Fruit fly (Drosophila melanogaster) whole organism, embryonic: ENCODE measurements around the gene SKIP.

Source experiments
- ATbp ChIP-seq: fragments of 200-800 bp; sonication (Bioruptor generic); optimal IDR thresholded peaks from 2 replicates; lab custom pipeline; 2017; ENCODE audit warnings: missing biosample characterization, mild to moderate bottlenecking, missing genetic modification characterization, missing genetic modification reagents
- Ada2b ChIP-seq: fragments of 200-800 bp; sonication (Bioruptor generic); IDR thresholded peaks from 2 replicates; pipeline ENCODE4 v1.3.6; 2022; ENCODE audit warnings: missing biosample characterization, missing genetic modification characterization
- Bgb ChIP-seq: fragments of 200-800 bp; sonication (Bioruptor generic); IDR thresholded peaks from 2 replicates; pipeline ENCODE4 v1.3.6; 2022; ENCODE audit warnings: missing biosample characterization, missing genetic modification characterization; ENCODE audit not compliant: partially characterized antibody
- CG10959 ChIP-seq: fragments of 200-800 bp; sonication (Bioruptor generic); IDR thresholded peaks from 2 replicates; pipeline ENCODE4 v1.3.6; 2022; ENCODE audit warnings: missing biosample characterization, missing genetic modification characterization
- CG12071 ChIP-seq: fragments of 200-800 bp; sonication (Bioruptor generic); optimal IDR thresholded peaks from 3 replicates; lab custom pipeline; 2018; ENCODE audit warnings: missing biosample characterization, mild to moderate bottlenecking, missing genetic modification characterization
- CG1233 ChIP-seq: fragments of 200-800 bp; sonication (Bioruptor generic); optimal IDR thresholded peaks from 4 replicates; lab custom pipeline; 2018; ENCODE audit warnings: missing biosample characterization, mild to moderate bottlenecking, missing genetic modification characterization
- CG13296 ChIP-seq: fragments of 200-800 bp; sonication (Bioruptor generic); optimal IDR thresholded peaks from 3 replicates; lab custom pipeline; 2018; ENCODE audit warnings: missing biosample characterization, mild to moderate bottlenecking, missing genetic modification characterization
- CG15269 ChIP-seq: fragments of 200-800 bp; sonication (Bioruptor generic); optimal IDR thresholded peaks from 2 replicates; lab custom pipeline; 2018; ENCODE audit warnings: missing biosample characterization, mild to moderate bottlenecking, missing genetic modification characterization, moderate library complexity
- CG16813 ChIP-seq: fragments of 200-800 bp; sonication (Bioruptor generic); IDR thresholded peaks from 3 replicates; pipeline ENCODE4 v1.3.6; 2022; ENCODE audit warnings: missing biosample characterization, missing genetic modification characterization; ENCODE audit not compliant: partially characterized antibody
- CG17802 ChIP-seq: fragments of 200-800 bp; sonication (Bioruptor generic); optimal IDR thresholded peaks from 2 replicates; lab custom pipeline; 2018; ENCODE audit warnings: missing biosample characterization, mild to moderate bottlenecking, missing genetic modification characterization, moderate library complexity
- CG18262 ChIP-seq: fragments of 200-800 bp; optimal IDR thresholded peaks from 3 replicates; lab custom pipeline; 2019; ENCODE audit warnings: missing biosample characterization, mild to moderate bottlenecking, missing genetic modification characterization, moderate library complexity
- CG1832 ChIP-seq: fragments of 200-800 bp; sonication (Bioruptor generic); optimal IDR thresholded peaks from 2 replicates; lab custom pipeline; 2017; ENCODE audit warnings: missing biosample characterization, mild to moderate bottlenecking, missing genetic modification characterization, inconsistent platforms
- CG2116 ChIP-seq: fragments of 200-800 bp; sonication (Bioruptor generic); optimal IDR thresholded peaks from 3 replicates; lab custom pipeline; 2018; ENCODE audit warnings: missing biosample characterization, mild to moderate bottlenecking, missing genetic modification characterization
- CG32767 ChIP-seq: fragments of 200-800 bp; sonication (Bioruptor generic); IDR thresholded peaks from 2 replicates; pipeline ENCODE4 v1.3.6; 2022; ENCODE audit warnings: missing biosample characterization, missing genetic modification characterization
- CG32772 ChIP-seq: fragments of 200-800 bp; sonication (Bioruptor generic); IDR thresholded peaks from 2 replicates; pipeline ENCODE4 v1.3.6; 2022; ENCODE audit warnings: missing biosample characterization, missing genetic modification characterization
- CG3838 ChIP-seq: fragments of 200-800 bp; sonication (Bioruptor generic); optimal IDR thresholded peaks from 3 replicates; lab custom pipeline; 2016; ENCODE audit warnings: missing biosample characterization, missing genetic modification characterization
- CG4820 ChIP-seq: fragments of 200-800 bp; sonication (Bioruptor generic); optimal IDR thresholded peaks from 3 replicates; lab custom pipeline; 2016; ENCODE audit warnings: missing biosample characterization, missing genetic modification characterization
- CG7271 ChIP-seq: fragments of 200-800 bp; sonication (Bioruptor generic); optimal IDR thresholded peaks from 2 replicates; lab custom pipeline; 2018; ENCODE audit warnings: missing biosample characterization, mild to moderate bottlenecking, missing genetic modification characterization, moderate library complexity
- CG8388 ChIP-seq: fragments of 200-800 bp; sonication (Bioruptor generic); optimal IDR thresholded peaks from 2 replicates; lab custom pipeline; 2019; ENCODE audit warnings: missing biosample characterization, mild to moderate bottlenecking, missing genetic modification characterization, moderate library complexity
- Dll ChIP-seq: fragments of 200-800 bp; sonication (Bioruptor generic); IDR thresholded peaks from 4 replicates; pipeline ENCODE4 v1.3.6; 2022; ENCODE audit warnings: missing biosample characterization, missing genetic modification characterization; ENCODE audit not compliant: partially characterized antibody
- Doc2 ChIP-seq: fragments of 200-800 bp; sonication (Bioruptor generic); IDR thresholded peaks from 2 replicates; pipeline ENCODE4 v1.3.6; 2022; ENCODE audit warnings: missing biosample characterization, missing genetic modification characterization
- Doc3 ChIP-seq: fragments of 200-800 bp; sonication (Bioruptor generic); IDR thresholded peaks from 3 replicates; pipeline ENCODE4 v1.3.6; 2022; ENCODE audit warnings: missing biosample characterization, missing genetic modification characterization; ENCODE audit not compliant: partially characterized antibody
- Dp ChIP-seq: fragments of 200-800 bp; sonication (Bioruptor generic); optimal IDR thresholded peaks from 2 replicates; lab custom pipeline; 2018; ENCODE audit warnings: missing biosample characterization, mild to moderate bottlenecking, missing genetic modification characterization, moderate library complexity
- H2.0 ChIP-seq: fragments of 200-800 bp; sonication (Bioruptor generic); IDR thresholded peaks from 2 replicates; pipeline ENCODE4 v1.3.6; 2022; ENCODE audit warnings: missing biosample characterization, missing genetic modification characterization
- Lhr ChIP-seq: fragments of 200-800 bp; sonication (Bioruptor generic); optimal IDR thresholded peaks from 3 replicates; lab custom pipeline; 2017; ENCODE audit warnings: mild to moderate bottlenecking, missing biosample characterization, missing genetic modification reagents, missing genetic modification characterization
- MESR4 ChIP-seq: fragments of 200-800 bp; sonication (Bioruptor generic); optimal IDR thresholded peaks from 2 replicates; lab custom pipeline; 2018; ENCODE audit warnings: missing biosample characterization, mild to moderate bottlenecking, missing genetic modification characterization, moderate library complexity
- Mad ChIP-seq: fragments of 200-800 bp; sonication (Bioruptor generic); optimal IDR thresholded peaks from 2 replicates; lab custom pipeline; 2016; ENCODE audit warnings: missing biosample characterization, missing genetic modification characterization
- NK7.1 ChIP-seq: fragments of 200-800 bp; sonication (Bioruptor generic); optimal IDR thresholded peaks from 3 replicates; lab custom pipeline; 2016; ENCODE audit warnings: missing biosample characterization, missing genetic modification characterization
- Side ChIP-seq: fragments of 200-800 bp; sonication (Bioruptor generic); optimal IDR thresholded peaks from 2 replicates; lab custom pipeline; 2016; ENCODE audit warnings: missing biosample characterization, missing genetic modification characterization
- amos ChIP-seq: fragments of 200-800 bp; sonication (Bioruptor generic); IDR thresholded peaks from 2 replicates; pipeline ENCODE4 v1.3.6; 2022; ENCODE audit warnings: missing biosample characterization, missing genetic modification characterization; ENCODE audit not compliant: partially characterized antibody
- cad ChIP-seq: fragments of >200 bp; optimal IDR thresholded peaks from 2 replicates; lab custom pipeline; 2017; ENCODE audit warnings: missing biosample characterization, missing genetic modification characterization
- ci ChIP-seq: fragments of 200-800 bp; sonication (Bioruptor generic); IDR thresholded peaks from 3 replicates; pipeline ENCODE4 v1.3.6; 2022; ENCODE audit warnings: missing biosample characterization, missing genetic modification characterization
- dimm ChIP-seq: fragments of 200-800 bp; sonication (Bioruptor generic); IDR thresholded peaks from 2 replicates; pipeline ENCODE4 v1.3.6; 2022; ENCODE audit warnings: missing biosample characterization, missing genetic modification characterization
- disco-r ChIP-seq: fragments of 200-800 bp; sonication (Bioruptor generic); optimal IDR thresholded peaks from 2 replicates; lab custom pipeline; 2016; ENCODE audit warnings: missing biosample characterization, missing genetic modification characterization
- dmrt11E ChIP-seq: fragments of 200-800 bp; sonication (Bioruptor generic); optimal IDR thresholded peaks from 3 replicates; lab custom pipeline; 2018; ENCODE audit warnings: missing biosample characterization, mild to moderate bottlenecking, missing genetic modification characterization, moderate library complexity
- emc ChIP-seq: fragments of 200-800 bp; sonication (Bioruptor generic); optimal IDR thresholded peaks from 2 replicates; lab custom pipeline; 2016; ENCODE audit warnings: missing biosample characterization, missing genetic modification characterization
- fd102C ChIP-seq: fragments of 200-800 bp; sonication (Bioruptor generic); optimal IDR thresholded peaks from 2 replicates; lab custom pipeline; 2018; ENCODE audit warnings: missing biosample characterization, mild to moderate bottlenecking, missing genetic modification characterization, moderate library complexity
- ham ChIP-seq: fragments of 200-800 bp; sonication (Bioruptor generic); IDR thresholded peaks from 2 replicates; pipeline ENCODE4 v1.3.6; 2022; ENCODE audit warnings: missing biosample characterization, missing genetic modification characterization
- jigr1 ChIP-seq: fragments of 200-800 bp; sonication (Bioruptor generic); IDR thresholded peaks from 3 replicates; pipeline ENCODE4 v1.3.6; 2022; ENCODE audit warnings: missing biosample characterization, missing genetic modification characterization
- kni ChIP-seq: fragments of 200-800 bp; sonication (Bioruptor generic); optimal IDR thresholded peaks from 3 replicates; lab custom pipeline; 2017; ENCODE audit warnings: mild to moderate bottlenecking, missing biosample characterization, missing genetic modification reagents, missing genetic modification characterization
- lilli ChIP-seq: fragments of 200-800 bp; sonication (Bioruptor generic); optimal IDR thresholded peaks from 3 replicates; lab custom pipeline; 2016; ENCODE audit warnings: missing biosample characterization, missing genetic modification characterization
- nau ChIP-seq: fragments of 200-800 bp; sonication (Bioruptor generic); optimal IDR thresholded peaks from 3 replicates; lab custom pipeline; 2017; ENCODE audit warnings: missing biosample characterization, mild to moderate bottlenecking, missing genetic modification characterization, missing genetic modification reagents
- nerfin-2 ChIP-seq: fragments of 200-800 bp; sonication (Bioruptor generic); IDR thresholded peaks from 2 replicates; pipeline ENCODE4 v1.3.6; 2022; ENCODE audit warnings: missing biosample characterization, missing genetic modification characterization; ENCODE audit not compliant: partially characterized antibody
- nmo ChIP-seq: fragments of 200-800 bp; sonication (Bioruptor generic); optimal IDR thresholded peaks from 2 replicates; lab custom pipeline; 2018; ENCODE audit warnings: missing biosample characterization, mild to moderate bottlenecking, missing genetic modification characterization, moderate library complexity
- pan ChIP-seq, 4 experiments: fragments of >200 bp in 3 of 4; fragments of 200-800 bp in 1 of 4; sonication (Bioruptor generic) in 1 of 4; optimal IDR thresholded peaks in 3 of 4; IDR thresholded peaks in 1 of 4; 2 replicates each; pipeline versions ENCODE4 v1.3.6 to Lab custom; 2017 to 2022; ENCODE audit warnings: missing biosample characterization in 2 of 4, missing genetic modification characterization in 2 of 4, mixed read lengths in 1 of 4
- run ChIP-seq: fragments of 200-800 bp; sonication (Bioruptor generic); optimal IDR thresholded peaks from 3 replicates; lab custom pipeline; 2018; ENCODE audit warnings: missing biosample characterization, mild to moderate bottlenecking, missing genetic modification characterization
- scrt ChIP-seq: fragments of 200-800 bp; sonication (Bioruptor generic); optimal IDR thresholded peaks from 2 replicates; lab custom pipeline; 2018; ENCODE audit warnings: missing biosample characterization, mild to moderate bottlenecking, missing genetic modification characterization, moderate library complexity
- shn ChIP-seq: fragments of 200-800 bp; sonication (Bioruptor generic); optimal IDR thresholded peaks from 3 replicates; lab custom pipeline; 2016; ENCODE audit warnings: missing biosample characterization, missing genetic modification characterization
- slou ChIP-seq: fragments of 200-800 bp; sonication (Bioruptor generic); optimal IDR thresholded peaks from 3 replicates; lab custom pipeline; 2016; ENCODE audit warnings: missing biosample characterization, missing genetic modification characterization
- tap ChIP-seq: fragments of 200-800 bp; optimal IDR thresholded peaks from 3 replicates; lab custom pipeline; 2019; ENCODE audit warnings: missing biosample characterization, mild to moderate bottlenecking, missing genetic modification characterization, moderate library complexity

Gene SKIP

DNA sequence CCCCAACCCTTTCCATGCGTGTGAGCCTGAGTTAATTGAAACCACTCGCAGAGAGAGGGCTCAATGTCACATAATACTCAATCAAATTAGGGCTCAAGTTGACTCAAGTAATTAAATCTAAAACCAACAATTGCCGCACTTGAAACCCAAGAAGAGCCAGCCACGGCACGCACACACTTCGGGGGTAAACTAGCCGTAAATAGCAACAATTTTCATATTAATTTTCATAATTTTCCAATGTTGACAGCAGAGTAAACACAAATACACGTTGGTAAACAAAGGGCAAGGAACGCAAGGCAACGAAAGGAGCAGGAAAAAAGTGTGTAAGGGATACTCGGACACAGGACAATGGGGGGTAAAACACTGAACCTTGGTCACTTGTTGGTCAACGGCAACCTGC lies 13.8 kb downstream of the SKIP start (continued):
- TF ChIP-seq CG4820 (GFP tag; lab: Kevin White, UChicago) (no peak), CG2116 (GFP tag; lab: Kevin White, UChicago) (peak; percentile 10), nau (GFP tag; lab: Kevin White, UChicago) (no peak), CG7271 (tag; lab: Kevin White, UChicago) (no peak), Dll (GFP tag; lab: Robert Waterston, UW) (no peak), CG32772 (GFP tag; lab: Robert Waterston, UW) (no peak), ham (no peak), lilli (no peak), dimm (GFP tag; lab: Robert Waterston, UW) (no peak), jigr1 (GFP tag; lab: Robert Waterston, UW) (no peak), Lhr (GFP tag; lab: Kevin White, UChicago) (peak; percentile 25), pan (optimal IDR thresholded peaks at IDR 0.05; lab: Kevin White, UChicago) (no peak), pan (GFP tag; optimal IDR thresholded peaks at IDR 0.05 in 1 of 2, IDR thresholded peaks at IDR 0.05 in 1 of 2) (no peak), Side (GFP tag; lab: Kevin White, UChicago) (peak; percentile 21), NK7.1 (GFP tag; lab: Kevin White, UChicago) (peak; percentile 8), kni (GFP tag; lab: Kevin White, UChicago) (peak; percentile 55), cad (GFP tag; lab: Kevin White, UChicago) (no peak), Mad (GFP tag; lab: Kevin White, UChicago) (no peak), fd102C (GFP tag; lab: Kevin White, UChicago) (peak; percentile 99), emc (GFP tag; lab: Kevin White, UChicago) (no peak), scrt (GFP tag; lab: Kevin White, UChicago) (peak; percentile 48), CG13296 (peak; percentile 1), Doc2 (GFP tag; lab: Robert Waterston, UW) (no peak), Dp (no peak), H2.0 (GFP tag; lab: Robert Waterston, UW) (no peak), shn (GFP tag; lab: Kevin White, UChicago) (no peak), tap (tag; lab: Kevin White, UChicago) (no peak), ci (GFP tag; lab: Robert Waterston, UW) (no peak), CG16813 (GFP tag; lab: Robert Waterston, UW) (no peak), CG1832 (GFP tag; lab: Kevin White, UChicago) (no peak), amos (GFP tag; lab: Robert Waterston, UW) (no peak), Doc3 (GFP tag; lab: Robert Waterston, UW) (no peak), CG18262 (tag; lab: Kevin White, UChicago) (peak; percentile 38), CG8388 (GFP tag; lab: Kevin White, UChicago) (no peak), dmrt11E (tag; lab: Kevin White, UChicago) (peak; percentile 66), run (tag; lab: Kevin White, UChicago) (no peak), slou (GFP tag; lab: Kevin White, UChicago) (no peak), CG15269 (tag; lab: Kevin White, UChicago) (no peak), disco-r (GFP tag; lab: Kevin White, UChicago) (no peak), CG12071 (GFP tag; lab: Kevin White, UChicago) (no peak), CG17802 (no peak), MESR4 (GFP tag; lab: Kevin White, UChicago) (no peak), Bgb (no peak), nmo (GFP tag; lab: Kevin White, UChicago) (no peak), ATbp (GFP tag; lab: Kevin White, UChicago) (peak; percentile 56), nerfin-2 (no peak), CG10959 (GFP tag; lab: Robert Waterston, UW) (no peak; the same call in 1 of the 2 replicates), CG1233 (GFP tag; lab: Kevin White, UChicago) (peak; percentile 71), Ada2b (no peak), CG32767 (GFP tag; lab: Robert Waterston, UW) (no peak), CG3838 (no peak)
